Fruit fly (Drosophila melanogaster): ENCODE results near the gene Cog7.

Cog7 gene

DNA sequence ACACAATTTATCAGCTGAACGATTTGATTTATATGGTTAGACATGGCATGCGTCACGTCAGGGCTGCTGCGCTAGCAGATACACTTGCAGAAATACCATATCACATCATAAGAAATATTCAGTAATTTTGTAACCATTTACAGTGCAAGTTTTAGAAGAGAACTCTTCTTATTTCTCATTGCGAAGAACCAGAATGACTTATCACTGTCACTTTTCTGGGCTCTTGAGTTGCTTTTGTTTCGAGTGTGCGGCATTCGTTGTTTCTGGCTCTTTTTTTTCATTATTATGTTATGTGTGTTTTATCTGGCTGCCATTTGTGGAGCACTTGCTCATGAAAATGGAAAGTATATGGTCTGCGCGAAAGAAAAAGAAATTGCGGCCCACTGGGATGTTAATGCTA is 49.2 kb upstream of the Cog7 start (continued):
- TF ChIP-seq disco-r (GFP tag; optimal IDR thresholded peaks at IDR 0.05) = no peak
- TF ChIP-seq sim (GFP tag; IDR thresholded peaks at IDR 0.05) = no peak
- no peak for TF ChIP-seq pnt (GFP tag; optimal IDR thresholded peaks at IDR 0.05)
- no peak for TF ChIP-seq CG16779 (GFP tag; IDR thresholded peaks at IDR 0.05)
- no peak for TF ChIP-seq Hr78 (GFP tag; optimal IDR thresholded peaks at IDR 0.05)
- TF ChIP-seq CG30403 (GFP tag; optimal IDR thresholded peaks at IDR 0.05) = peak; percentile 8
- 0 out of 3 replicates have a peak, but pooled peaks have one; percentile 13 for TF ChIP-seq CG11695 (GFP tag; IDR thresholded peaks at IDR 0.05)
- TF ChIP-seq lov (optimal IDR thresholded peaks at IDR 0.05) = no peak
- TF ChIP-seq lov (GFP tag; IDR thresholded peaks at IDR 0.05) = 0 out of 3 replicates have a peak, but pooled peaks have one; percentile 43
- TF ChIP-seq CG4328 (GFP tag; optimal IDR thresholded peaks at IDR 0.05) = no peak
- peak; percentile 5 for TF ChIP-seq CG17385 (GFP tag; optimal IDR thresholded peaks at IDR 0.05)
- TF ChIP-seq jumu (GFP tag; optimal IDR thresholded peaks at IDR 0.05) = no peak
- no peak for TF ChIP-seq CG8478 (optimal IDR thresholded peaks at IDR 0.05)
- TF ChIP-seq Drgx (GFP tag; IDR thresholded peaks at IDR 0.05) = peak; percentile 77
- TF ChIP-seq Hr51 (GFP tag; optimal IDR thresholded peaks at IDR 0.05) = peak in 1 of 2 experiments; percentile 16
- peak; percentile 17 for TF ChIP-seq CG13424 (tag; optimal IDR thresholded peaks at IDR 0.05)
- TF ChIP-seq CG14441 (GFP tag; IDR thresholded peaks at IDR 0.05) = 0 out of 2 replicates have a peak, but pooled peaks have one; percentile 38
- no peak for TF ChIP-seq CG15011 (GFP tag; optimal IDR thresholded peaks at IDR 0.05)
- no peak for TF ChIP-seq her (GFP tag; optimal IDR thresholded peaks at IDR 0.05)
- no peak for TF ChIP-seq gfzf (GFP tag; optimal IDR thresholded peaks at IDR 0.05)
- TF ChIP-seq CG10431 (GFP tag; optimal IDR thresholded peaks at IDR 0.05) = no peak
- peak; percentile 5 for TF ChIP-seq Oli (tag; optimal IDR thresholded peaks at IDR 0.05)
- TF ChIP-seq ttk (GFP tag; IDR thresholded peaks at IDR 0.05) = 0 out of 2 replicates have a peak, but pooled peaks have one; percentile 7
- TF ChIP-seq MBD-R2 (GFP tag; IDR thresholded peaks at IDR 0.05) = no peak
- no peak for TF ChIP-seq zen (tag; optimal IDR thresholded peaks at IDR 0.05)
- TF ChIP-seq Poxn (GFP tag; IDR thresholded peaks at IDR 0.05) = no peak
- TF ChIP-seq ci (GFP tag; IDR thresholded peaks at IDR 0.05) = peak; percentile 51; the same call in 1 of the 3 replicates
- peak; percentile 48 for TF ChIP-seq row (GFP tag; IDR thresholded peaks at IDR 0.05)
- TF ChIP-seq CG5953 (GFP tag; IDR thresholded peaks at IDR 0.05) = no peak
- TF ChIP-seq ken (GFP tag; IDR thresholded peaks at IDR 0.05) = 0 out of 3 replicates have a peak, but pooled peaks have one; percentile 33
- TF ChIP-seq salm (tag; optimal IDR thresholded peaks at IDR 0.05) = no peak
- TF ChIP-seq Jarid2 (GFP tag; optimal IDR thresholded peaks at IDR 0.05) = no peak
- TF ChIP-seq CG11085 (GFP tag; IDR thresholded peaks at IDR 0.05) = no peak
- 0 out of 2 replicates have a peak, but pooled peaks have one; percentile 24 for TF ChIP-seq seq (GFP tag; IDR thresholded peaks at IDR 0.05)
- TF ChIP-seq prd (optimal IDR thresholded peaks at IDR 0.05) = no peak
- TF ChIP-seq prd (GFP tag; IDR thresholded peaks at IDR 0.05) = peak; percentile 25; the same call in 1 of the 3 replicates
- no peak for TF ChIP-seq Taf1 (GFP tag; IDR thresholded peaks at IDR 0.05)
- peak; percentile 32; the same call in 1 of the 2 replicates for TF ChIP-seq HLH3B (GFP tag; IDR thresholded peaks at IDR 0.05)
- no peak for TF ChIP-seq nerfin-2 (GFP tag; IDR thresholded peaks at IDR 0.05; ENCODE audit: partially characterized antibody)
- no peak for TF ChIP-seq repo (GFP tag; optimal IDR thresholded peaks at IDR 0.05)
- no peak for TF ChIP-seq so (GFP tag; IDR thresholded peaks at IDR 0.05)
- no peak for TF ChIP-seq CG2129 (GFP tag; IDR thresholded peaks at IDR 0.05; ENCODE audit: partially characterized antibody)

DNA sequence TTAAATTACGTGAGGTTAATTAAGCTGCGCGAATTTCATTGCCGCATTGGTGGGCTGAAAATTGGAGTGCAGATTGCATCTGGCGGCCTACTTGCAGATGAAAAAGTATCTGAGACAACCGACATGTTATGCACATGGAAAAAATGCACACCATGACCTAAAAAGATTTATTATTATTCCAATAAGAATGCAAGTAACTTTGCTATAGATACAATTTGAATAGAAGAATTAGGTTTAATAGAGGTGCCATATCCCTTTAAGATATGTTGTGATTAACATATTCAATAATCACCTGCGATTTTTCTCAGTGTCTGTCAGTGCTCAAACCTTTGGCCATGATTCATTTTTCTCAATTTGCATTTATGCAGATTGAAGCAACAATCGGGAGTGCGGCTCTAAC is 48.6 kb upstream of the Cog7 start:
- TF ChIP-seq Camta (GFP tag; optimal IDR thresholded peaks at IDR 0.05) (no peak), sens (GFP tag) (peak; percentile 7), Drgx (GFP tag; IDR thresholded peaks at IDR 0.05) (peak; percentile 59), Sox102F (GFP tag; optimal IDR thresholded peaks at IDR 0.05) (peak; percentile 4), TFAM (GFP tag; optimal IDR thresholded peaks at IDR 0.05) (no peak), B-H2 (GFP tag; optimal IDR thresholded peaks at IDR 0.05) (no peak)

Data from whole organism, embryonic.